Worm (Caenorhabditis elegans) whole organism, midembryonic: ENCODE data around the gene swp-1.

Experiments
- cog-1 ChIP-seq: sonication (generic microtip); optimal IDR thresholded peaks from 2 replicates; lab custom pipeline; 2016; ENCODE audit warnings: missing genetic modification characterization, missing compliant biosample characterization
- flt-1 ChIP-seq: fragments of 200-800 bp; sonication (Bioruptor generic); IDR thresholded peaks from 2 replicates; pipeline ENCODE4 v1.3.6; 2022; ENCODE audit warnings: missing genetic modification characterization, missing compliant biosample characterization
- med-1 ChIP-seq: sonication (generic microtip); optimal IDR thresholded peaks from 2 replicates; lab custom pipeline; 2017; ENCODE audit warnings: missing genetic modification characterization, mild to moderate bottlenecking, missing compliant biosample characterization, antibody characterized with exemption, missing genetic modification reagents; ENCODE audit not compliant: insufficient read depth

ce11 chrIII:5705228-5705888 lies at the start of gene swp-1:
- TF ChIP-seq med-1 (GFP tag; lab: Kevin White, UChicago) (no peak), flt-1 (GFP tag; lab: Robert Waterston, UW) (no peak), cog-1 (tag; lab: Kevin White, UChicago) (no peak)
